Fruit fly (Drosophila melanogaster) Kc167 (cell line): ENCODE results near the gene Klp61F.

ENCODE experiments used
- Sin3A ChIP-seq: fragments of >200 bp; optimal IDR thresholded peaks from 2 replicates; lab custom pipeline; 2018; ENCODE audit warnings: missing external identifiers
- h ChIP-seq: fragments of >200 bp; optimal IDR thresholded peaks from 3 replicates; lab custom pipeline; 2018; ENCODE audit warnings: missing external identifiers
- psq ChIP-seq: fragments of >200 bp; optimal IDR thresholded peaks from 2 replicates; lab custom pipeline; 2017; ENCODE audit warnings: missing external identifiers
- ttk ChIP-seq: sonication (Bioruptor generic); optimal IDR thresholded peaks from 2 replicates; lab custom pipeline; 2017; ENCODE audit warnings: missing external identifiers

DNA sequence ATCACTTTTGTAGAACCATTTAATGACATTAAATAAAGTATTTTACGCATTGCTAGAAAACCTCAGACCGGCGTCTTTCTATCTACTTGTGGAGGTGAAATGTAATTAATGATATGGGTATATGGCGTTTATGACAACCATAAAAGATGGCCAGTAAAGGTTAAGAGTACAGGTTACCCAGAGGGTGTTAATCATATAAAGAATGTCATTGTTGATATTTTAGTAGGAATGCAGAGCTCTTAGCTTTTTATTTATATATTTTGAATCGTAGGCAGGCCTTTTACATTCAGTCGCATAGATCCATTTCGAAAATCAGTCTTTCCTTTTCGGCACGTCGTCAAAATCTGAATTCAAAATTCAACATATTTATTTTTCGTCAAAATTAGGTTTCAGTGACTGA lies 4.7 kb upstream of the Klp61F start, which contains the start of gene Bfc:
- TF ChIP-seq h (lab: Kevin White, UChicago) (no peak), psq (no peak), Sin3A (lab: Kevin White, UChicago) (no peak), ttk (no peak)
